Fruit fly (Drosophila melanogaster) whole organism, pupa: ENCODE results near the gene rngo.

ENCODE experiments used
- CG10348 ChIP-seq: fragments of 200-800 bp; sonication (Bioruptor generic); IDR thresholded peaks from 2 replicates; pipeline ENCODE4 v1.3.6; 2022; ENCODE audit warnings: missing biosample characterization, missing genetic modification characterization
- CG12605 ChIP-seq: fragments of 200-800 bp; sonication (Bioruptor generic); IDR thresholded peaks from 2 replicates; pipeline ENCODE4 v1.3.6; 2022; ENCODE audit warnings: missing biosample characterization, missing genetic modification characterization
- CG13204 ChIP-seq: fragments of 200-800 bp; sonication (Bioruptor generic); optimal IDR thresholded peaks from 2 replicates; lab custom pipeline; 2018; ENCODE audit warnings: missing biosample characterization, mild to moderate bottlenecking, missing genetic modification characterization, moderate library complexity
- CG15710 ChIP-seq: fragments of 200-800 bp; sonication (Bioruptor generic); optimal IDR thresholded peaks from 2 replicates; lab custom pipeline; 2018; ENCODE audit warnings: missing biosample characterization, mild to moderate bottlenecking, missing genetic modification characterization, moderate library complexity
- CG17806 ChIP-seq: fragments of 200-800 bp; sonication (Bioruptor generic); optimal IDR thresholded peaks from 2 replicates; lab custom pipeline; 2018; ENCODE audit warnings: missing biosample characterization, mild to moderate bottlenecking, missing genetic modification characterization, moderate library complexity
- CG34367 ChIP-seq: fragments of 200-800 bp; sonication (Bioruptor generic); optimal IDR thresholded peaks from 2 replicates; lab custom pipeline; 2018; ENCODE audit warnings: missing biosample characterization, mild to moderate bottlenecking, missing genetic modification characterization
- D1 ChIP-seq: fragments of 200-800 bp; sonication (Bioruptor generic); optimal IDR thresholded peaks from 2 replicates; lab custom pipeline; 2018; ENCODE audit warnings: missing biosample characterization, mild to moderate bottlenecking, missing genetic modification characterization, moderate library complexity
- EcR ChIP-seq: fragments of 200-800 bp; sonication (Bioruptor generic); optimal IDR thresholded peaks from 3 replicates; lab custom pipeline; 2019; ENCODE audit warnings: missing biosample characterization, missing genetic modification characterization, mild to moderate bottlenecking, moderate library complexity, missing genetic modification reagents
- Snoo ChIP-seq: fragments of 200-800 bp; sonication (Bioruptor generic); optimal IDR thresholded peaks from 3 replicates; lab custom pipeline; 2017; ENCODE audit warnings: missing biosample characterization, mild to moderate bottlenecking, missing genetic modification characterization, inconsistent platforms
- fd96Ca ChIP-seq: fragments of 200-800 bp; sonication (Bioruptor generic); IDR thresholded peaks from 3 replicates; pipeline ENCODE4 v1.3.6; 2022; ENCODE audit warnings: missing biosample characterization, missing genetic modification characterization

DNA sequence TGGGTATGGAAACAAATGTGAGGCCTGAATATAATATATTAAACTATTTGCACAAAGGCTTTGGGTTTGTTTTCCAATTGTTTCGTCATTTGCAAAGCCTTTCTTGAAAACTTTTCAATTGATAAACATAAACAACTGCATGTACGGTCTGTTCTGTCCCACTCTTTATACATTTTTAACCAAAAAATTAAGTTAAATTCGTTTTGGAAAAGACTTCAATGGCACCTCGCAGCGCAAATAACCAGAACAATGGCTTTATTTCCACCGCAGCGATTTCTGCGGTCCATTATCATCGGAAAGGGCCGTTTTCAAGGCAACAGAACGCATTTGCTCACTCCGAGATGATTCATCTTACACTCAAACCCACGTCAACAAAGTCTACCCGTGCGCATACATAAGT is 20.4 kb upstream of the rngo start:
- TF ChIP-seq fd96Ca (GFP tag; lab: Robert Waterston, UW) = no peak
- TF ChIP-seq CG34367 = no peak
- no peak for TF ChIP-seq CG15710
- peak; percentile 56 for TF ChIP-seq EcR
- TF ChIP-seq D1 = no peak
- TF ChIP-seq Snoo (tag; lab: Kevin White, UChicago) = no peak
- no peak for TF ChIP-seq CG10348 (GFP tag; lab: Robert Waterston, UW)
- no peak for TF ChIP-seq CG13204 (GFP tag; lab: Kevin White, UChicago)
- no peak for TF ChIP-seq CG17806 (tag; lab: Kevin White, UChicago)
- TF ChIP-seq CG12605 = no peak
